Worm (Caenorhabditis elegans): ENCODE data around the gene fkb-4.

DNA sequence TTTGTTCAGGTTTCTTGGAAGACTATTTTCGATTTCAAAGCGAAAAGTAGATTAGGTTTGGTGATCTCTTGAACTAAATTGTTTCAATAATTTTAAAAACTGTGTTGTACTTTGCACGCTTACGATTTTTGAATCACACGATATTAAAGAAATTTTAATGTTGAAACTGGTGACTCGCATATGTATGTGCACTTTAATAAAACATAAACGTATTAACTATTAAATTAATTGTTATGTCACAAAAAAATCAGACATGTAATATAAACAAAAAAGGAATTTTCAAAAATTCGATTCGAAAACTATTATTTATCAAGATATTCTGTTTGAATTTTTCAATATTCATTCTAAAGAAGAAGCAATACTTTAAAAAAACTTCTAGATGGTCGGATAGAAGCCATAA is 40.3 kb upstream of the fkb-4 start, which contains the start of gene ugt-15:
- TF ChIP-seq hlh-15 (tag; optimal IDR thresholded peaks at IDR 0.05) (no peak), rnt-1 (tag; optimal IDR thresholded peaks at IDR 0.05) (no peak), madf-2 (tag; optimal IDR thresholded peaks at IDR 0.05) (no peak), nfya-1 (tag; optimal IDR thresholded peaks at IDR 0.05) (no peak), pha-4 (tag; optimal IDR thresholded peaks at IDR 0.05) (no peak), pat-9 (tag; optimal IDR thresholded peaks at IDR 0.05) (no peak), zip-5 (tag; optimal IDR thresholded peaks at IDR 0.05) (no peak), ama-1 (optimal IDR thresholded peaks at IDR 0.05) (no peak), unc-55 (GFP tag; optimal IDR thresholded peaks at IDR 0.05) (no peak)
